Worm (Caenorhabditis elegans): ENCODE measurements around the gene K08E7.6.

- TF ChIP-seq klf-2 (GFP tag; conservative IDR thresholded peaks at IDR 0.05) (no peak), ztf-29 (GFP tag; IDR thresholded peaks at IDR 0.05) (no peak)
These were observed 36.3 kb downstream of the K08E7.6 start for ce11 chrIV:12544624-12545023.

Measured in whole organism, midembryonic.